Fruit fly (Drosophila melanogaster): Measurements from ENCODE around the gene CG31221.

- TF ChIP-seq CG11247 (GFP tag; IDR thresholded peaks at IDR 0.05) (no peak), CG6854 (GFP tag; optimal IDR thresholded peaks at IDR 0.05) (no peak), CG18599 (GFP tag; optimal IDR thresholded peaks at IDR 0.05) (no peak)
Measured at dm6 chr3R:19499776-19500175, 87.3 kb downstream of the CG31221 start.

All from whole organism, embryonic.